Worm (Caenorhabditis elegans) whole organism, L1 larva: ENCODE data around the gene zipt-7.2.

ENCODE experiments used
- C16A3.4 ChIP-seq: fragments of 150-350 bp; optimal IDR thresholded peaks from 2 replicates; lab custom pipeline; 2014; ENCODE audit warnings: missing biosample characterization, missing genetic modification characterization
- C34B4.2 ChIP-seq: sonication (generic microtip); optimal IDR thresholded peaks from 2 replicates; lab custom pipeline; 2017; ENCODE audit warnings: mild to moderate bottlenecking, missing genetic modification characterization, missing compliant biosample characterization
- F16B12.6 ChIP-seq: fragments of 150-350 bp; optimal IDR thresholded peaks from 2 replicates; lab custom pipeline; 2014; ENCODE audit warnings: missing biosample characterization, missing genetic modification characterization
- Y116A8C.19 ChIP-seq: sonication (generic microtip); optimal IDR thresholded peaks from 2 replicates; lab custom pipeline; 2016; ENCODE audit warnings: missing compliant biosample characterization, missing genetic modification characterization, borderline replicate concordance
- alr-1 ChIP-seq: fragments of 200-800 bp; sonication (Bioruptor generic); optimal IDR thresholded peaks from 2 replicates; lab custom pipeline; 2018; ENCODE audit warnings: borderline replicate concordance, mild to moderate bottlenecking, missing genetic modification characterization, missing compliant biosample characterization
- ceh-63 ChIP-seq: fragments of 200-800 bp; sonication (Bioruptor generic); optimal IDR thresholded peaks from 2 replicates; lab custom pipeline; 2018; ENCODE audit warnings: mild to moderate bottlenecking, missing genetic modification characterization, missing compliant biosample characterization
- ceh-8 ChIP-seq: fragments of 200-800 bp; sonication (Bioruptor generic); optimal IDR thresholded peaks from 2 replicates; lab custom pipeline; 2018; ENCODE audit warnings: mild to moderate bottlenecking, missing genetic modification characterization, moderate library complexity, missing compliant biosample characterization
- ceh-82 ChIP-seq, 3 experiments: fragments of 150-350 bp in 1 of 3; sonication (generic microtip) in 2 of 3; optimal IDR thresholded peaks; 2 replicates each; lab custom pipeline; 2014 to 2017; ENCODE audit warnings: missing biosample characterization in 3 of 3, missing genetic modification characterization in 3 of 3
- ceh-90 ChIP-seq: sonication (generic microtip); optimal IDR thresholded peaks from 2 replicates; lab custom pipeline; 2016; ENCODE audit warnings: missing genetic modification characterization, missing compliant biosample characterization
- dpl-1 ChIP-seq, 3 experiments: fragments of 150-350 bp in 2 of 3; sonication (generic microtip) in 1 of 3; optimal IDR thresholded peaks; 2 replicates each; lab custom pipeline; 2014 to 2017; ENCODE audit warnings: missing biosample characterization in 3 of 3, missing genetic modification characterization in 3 of 3, missing genetic modification reagents in 3 of 3
- efl-1 ChIP-seq, 4 experiments: fragments of 150-350 bp; optimal IDR thresholded peaks in 3 of 4; peaks in 1 of 4; 1 replicate in 1 of 4; 2 replicates in 3 of 4; lab custom pipeline; 2014; ENCODE audit warnings: missing biosample characterization in 2 of 4, missing genetic modification characterization in 2 of 4, missing genetic modification reagents in 2 of 4
- efl-3 ChIP-seq: fragments of 200-800 bp; sonication (Bioruptor generic); optimal IDR thresholded peaks from 2 replicates; lab custom pipeline; 2018; ENCODE audit warnings: mild to moderate bottlenecking, missing genetic modification characterization, missing compliant biosample characterization
- egl-13 ChIP-seq: sonication (generic microtip); optimal IDR thresholded peaks from 2 replicates; lab custom pipeline; 2016; ENCODE audit warnings: missing genotype, missing genetic modification reagents, missing genetic modification characterization, missing compliant biosample characterization
- elt-3 ChIP-seq, 6 experiments: fragments of 150-350 bp in 1 of 6; sonication (generic microtip); optimal IDR thresholded peaks; 2 replicates each; lab custom pipeline; 2017 to 2018; ENCODE audit warnings: missing biosample characterization in 6 of 6, missing genetic modification characterization in 6 of 6, inconsistent platforms in 1 of 6
- fkh-10 ChIP-seq: sonication (generic microtip); optimal IDR thresholded peaks from 2 replicates; lab custom pipeline; 2017; ENCODE audit warnings: missing biosample characterization, missing genetic modification reagents, missing genetic modification characterization
- fkh-8 ChIP-seq: sonication (generic microtip); optimal IDR thresholded peaks from 2 replicates; lab custom pipeline; 2016; ENCODE audit warnings: mild to moderate bottlenecking, missing genetic modification characterization, missing compliant biosample characterization
- fos-1 ChIP-seq: fragments of 150-350 bp; optimal IDR thresholded peaks from 2 replicates; lab custom pipeline; 2014; ENCODE audit warnings: missing biosample characterization, missing genetic modification characterization
- hlh-17 ChIP-seq: fragments of 200-800 bp; sonication (Bioruptor generic); optimal IDR thresholded peaks from 2 replicates; lab custom pipeline; 2018; ENCODE audit warnings: missing genetic modification characterization, mild to moderate bottlenecking, missing compliant biosample characterization, moderate library complexity, borderline replicate concordance
- hlh-4 ChIP-seq: sonication (generic microtip); optimal IDR thresholded peaks from 2 replicates; lab custom pipeline; 2016; ENCODE audit warnings: mild to moderate bottlenecking, missing genetic modification characterization, missing compliant biosample characterization
- irx-1 ChIP-seq: sonication (generic microtip); optimal IDR thresholded peaks from 2 replicates; lab custom pipeline; 2016; ENCODE audit warnings: missing genetic modification characterization, missing compliant biosample characterization
- isw-1 ChIP-seq: fragments of 200-800 bp; sonication (Bioruptor generic); IDR thresholded peaks from 2 replicates; pipeline ENCODE4 v1.3.6; 2022; ENCODE audit warnings: missing genetic modification characterization, missing compliant biosample characterization
- lin-13 ChIP-seq: fragments of 150-350 bp; optimal IDR thresholded peaks from 2 replicates; lab custom pipeline; 2014; ENCODE audit warnings: missing biosample characterization, missing genetic modification reagents, missing genetic modification characterization
- lin-14 ChIP-seq: fragments of 200-800 bp; sonication (Bioruptor generic); optimal IDR thresholded peaks from 2 replicates; lab custom pipeline; 2018; ENCODE audit warnings: mild to moderate bottlenecking, missing genetic modification characterization, moderate library complexity, missing compliant biosample characterization
- lir-3 ChIP-seq: sonication (generic microtip); optimal IDR thresholded peaks from 2 replicates; lab custom pipeline; 2016; ENCODE audit warnings: mild to moderate bottlenecking, missing genetic modification characterization, moderate library complexity, missing compliant biosample characterization; ENCODE audit not compliant: poor library complexity
- mdl-1 ChIP-seq, 2 experiments: fragments of 150-350 bp; optimal IDR thresholded peaks; 2 replicates each; lab custom pipeline; 2014 to 2017; ENCODE audit warnings: missing biosample characterization in 2 of 2, missing genetic modification characterization in 2 of 2, inconsistent platforms in 1 of 2
- mep-1 ChIP-seq: fragments of 150-350 bp; optimal IDR thresholded peaks from 2 replicates; lab custom pipeline; 2014; ENCODE audit warnings: missing biosample characterization, missing genetic modification characterization
- nhr-11 ChIP-seq: fragments of 150-350 bp; optimal IDR thresholded peaks from 2 replicates; lab custom pipeline; 2014; ENCODE audit warnings: missing biosample characterization, missing genetic modification characterization
- nhr-12 ChIP-seq: sonication (generic microtip); optimal IDR thresholded peaks from 2 replicates; lab custom pipeline; 2017; ENCODE audit warnings: missing biosample characterization, missing genetic modification characterization
- nhr-28 ChIP-seq: fragments of 150-350 bp; optimal IDR thresholded peaks from 2 replicates; lab custom pipeline; 2014; ENCODE audit warnings: missing biosample characterization, missing genetic modification characterization
- nhr-47 ChIP-seq: sonication (generic microtip); optimal IDR thresholded peaks from 2 replicates; lab custom pipeline; 2016; ENCODE audit warnings: mild to moderate bottlenecking, missing genetic modification characterization, moderate library complexity, missing compliant biosample characterization
- nhr-76 ChIP-seq: sonication (generic microtip); optimal IDR thresholded peaks from 2 replicates; lab custom pipeline; 2017; ENCODE audit warnings: missing biosample characterization, missing genetic modification characterization
- nhr-84 ChIP-seq: sonication (generic microtip); optimal IDR thresholded peaks from 2 replicates; lab custom pipeline; 2017; ENCODE audit warnings: missing biosample characterization, missing genetic modification characterization
- nhr-85 ChIP-seq: sonication (generic microtip); peaks from one replicate; lab custom pipeline; 2016; ENCODE audit warnings: missing genetic modification characterization, inconsistent platforms, missing compliant biosample characterization
- pag-3 ChIP-seq: sonication (generic microtip); optimal IDR thresholded peaks from 2 replicates; lab custom pipeline; 2017; ENCODE audit warnings: missing genetic modification characterization, mild to moderate bottlenecking, missing compliant biosample characterization, antibody characterized with exemption, borderline replicate concordance; ENCODE audit not compliant: insufficient read depth
- pax-3 ChIP-seq: fragments of 200-800 bp; sonication (Bioruptor generic); optimal IDR thresholded peaks from 2 replicates; lab custom pipeline; 2018; ENCODE audit warnings: mild to moderate bottlenecking, missing genetic modification characterization, moderate library complexity, missing compliant biosample characterization
- rnt-1 ChIP-seq: sonication (generic microtip); optimal IDR thresholded peaks from 2 replicates; lab custom pipeline; 2016; ENCODE audit warnings: mild to moderate bottlenecking, missing genetic modification characterization, moderate library complexity, missing compliant biosample characterization
- skn-1 ChIP-seq: fragments of 150-350 bp; optimal IDR thresholded peaks from 2 replicates; lab custom pipeline; 2014; ENCODE audit warnings: missing biosample characterization, missing genetic modification characterization
- snu-23 ChIP-seq: sonication (generic microtip); optimal IDR thresholded peaks from 2 replicates; lab custom pipeline; 2016; ENCODE audit warnings: missing genetic modification characterization, missing compliant biosample characterization
- sox-4 ChIP-seq: sonication (generic microtip); optimal IDR thresholded peaks from 2 replicates; lab custom pipeline; 2016; ENCODE audit warnings: missing genetic modification characterization, missing compliant biosample characterization
- tbx-2 ChIP-seq: sonication (generic microtip); optimal IDR thresholded peaks from 2 replicates; lab custom pipeline; 2016; ENCODE audit warnings: missing genetic modification characterization, missing compliant biosample characterization
- tlp-1 ChIP-seq: fragments of 150-350 bp; optimal IDR thresholded peaks from 2 replicates; lab custom pipeline; 2014; ENCODE audit warnings: missing biosample characterization, missing genetic modification characterization
- vab-15 ChIP-seq: sonication (generic microtip); optimal IDR thresholded peaks from 2 replicates; lab custom pipeline; 2017; ENCODE audit warnings: missing genotype, mild to moderate bottlenecking, missing genetic modification characterization, missing compliant biosample characterization

zipt-7.2 gene

DNA sequence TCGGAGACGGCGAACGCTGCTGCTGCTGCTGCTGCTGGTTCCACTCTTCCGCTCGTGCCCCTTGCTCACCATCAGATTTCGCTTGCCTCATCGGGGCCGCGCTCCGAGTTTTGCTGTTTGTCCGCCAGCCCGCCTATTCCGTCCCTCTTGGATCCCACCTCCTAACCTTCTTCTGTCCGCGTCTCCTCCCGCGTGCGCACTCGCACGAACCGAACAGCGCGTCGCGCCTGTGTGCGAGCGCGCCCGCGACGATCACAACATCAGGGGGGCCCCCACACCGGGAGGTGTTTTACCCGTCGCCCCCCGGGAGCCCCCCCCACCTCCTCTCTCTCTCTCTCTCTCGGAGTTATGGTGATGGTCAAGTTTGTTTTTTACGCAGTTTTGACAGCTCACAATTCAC lies 8.1 kb upstream of the zipt-7.2 start:
- TF ChIP-seq ceh-8 (GFP tag; lab: Kevin White, UChicago) (peak; percentile 63), mep-1 (tag; lab: Kevin White, UChicago) (no peak), lin-13 (no peak)

DNA sequence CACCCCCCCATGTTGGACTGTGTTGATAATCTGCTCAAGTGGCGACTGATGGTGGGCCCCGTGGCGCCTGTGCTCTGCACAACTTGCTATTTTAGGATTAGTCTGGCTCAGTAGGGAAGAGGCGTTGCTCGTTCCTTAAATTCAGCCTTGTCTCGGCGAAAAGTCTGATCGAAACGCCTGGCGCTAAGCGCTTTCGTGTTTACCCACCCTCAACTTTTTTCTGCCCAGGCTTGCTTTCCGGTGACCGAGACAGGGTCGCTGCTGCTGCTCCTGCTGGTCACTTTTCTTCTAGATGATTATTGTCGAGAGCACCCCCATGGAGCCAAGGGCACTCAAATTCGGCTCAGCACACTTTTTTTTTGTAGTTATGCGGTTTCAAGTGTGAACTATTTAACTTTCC lies 6.9 kb upstream of the zipt-7.2 start:
- TF ChIP-seq hlh-4 (tag; lab: Kevin White, UChicago) (no peak), C16A3.4 (no peak), ceh-82 (tag; optimal IDR thresholded peaks at IDR 0.05; lab: Kevin White, UChicago) (no peak), nhr-47 (tag; lab: Kevin White, UChicago) (no peak), efl-3 (GFP tag; lab: Kevin White, UChicago) (no peak), nhr-28 (tag; lab: Kevin White, UChicago) (no peak), tbx-2 (tag; lab: Kevin White, UChicago) (no peak), hlh-17 (GFP tag; lab: Kevin White, UChicago) (no peak), efl-1 (optimal IDR thresholded peaks at IDR 0.05; lab: Kevin White, UChicago) (no peak), efl-1 (GFP tag; optimal IDR thresholded peaks at IDR 0.05 in 1 of 2; lab: Kevin White, UChicago) (no peak), fkh-10 (no peak), nhr-76 (tag; lab: Kevin White, UChicago) (no peak), lir-3 (no peak), elt-3 (tag; optimal IDR thresholded peaks at IDR 0.05; lab: Kevin White, UChicago) (no peak), snu-23 (GFP tag; lab: Kevin White, UChicago) (no peak), Y116A8C.19 (no peak), ceh-90 (tag; lab: Kevin White, UChicago) (no peak), fkh-8 (tag; lab: Kevin White, UChicago) (no peak), nhr-12 (tag; lab: Kevin White, UChicago) (no peak)

DNA sequence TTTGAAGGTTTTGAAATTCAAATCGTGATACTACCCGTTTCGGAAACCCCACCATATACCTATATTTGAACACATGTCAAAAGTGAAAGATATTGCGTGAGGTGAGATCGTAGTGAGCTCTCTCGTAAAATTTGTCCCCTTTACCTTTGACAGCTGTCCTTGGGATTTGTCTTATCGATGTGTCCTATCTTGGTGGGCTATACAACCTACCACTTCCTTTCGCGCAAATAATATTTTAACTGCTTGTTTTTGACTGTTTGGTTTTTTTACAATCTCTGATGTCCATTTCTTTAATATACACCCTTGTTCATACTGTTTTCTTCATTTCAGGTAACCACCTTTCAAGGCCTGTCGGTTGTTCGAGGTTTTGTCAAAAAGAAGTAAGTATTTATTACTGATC lies 2.0 kb upstream of the zipt-7.2 start, which contains the start of gene eat-20:
Gene eat-20 (plus strand): TSS at position 331 of the 400 bp plus-strand sequence.
- TF ChIP-seq rnt-1 (tag; lab: Kevin White, UChicago) (no peak), elt-3 (tag; optimal IDR thresholded peaks at IDR 0.05; lab: Kevin White, UChicago) (peak in 1 of 6 experiments; percentile 46), mdl-1 (tag; optimal IDR thresholded peaks at IDR 0.05; lab: Kevin White, UChicago) (no peak), ceh-63 (GFP tag; lab: Kevin White, UChicago) (no peak), egl-13 (tag; lab: Kevin White, UChicago) (no peak), sox-4 (tag; lab: Kevin White, UChicago) (no peak), tlp-1 (tag; lab: Kevin White, UChicago) (no peak), skn-1 (tag; lab: Kevin White, UChicago) (no peak), lin-14 (GFP tag; lab: Kevin White, UChicago) (peak; percentile 47), alr-1 (tag; lab: Kevin White, UChicago) (no peak), nhr-85 (tag; lab: Kevin White, UChicago) (peak; percentile 73), isw-1 (GFP tag; lab: Robert Waterston, UW) (no peak), fos-1 (no peak)
- TF ChIP-seq, all 84 proteins: peak for 3

DNA sequence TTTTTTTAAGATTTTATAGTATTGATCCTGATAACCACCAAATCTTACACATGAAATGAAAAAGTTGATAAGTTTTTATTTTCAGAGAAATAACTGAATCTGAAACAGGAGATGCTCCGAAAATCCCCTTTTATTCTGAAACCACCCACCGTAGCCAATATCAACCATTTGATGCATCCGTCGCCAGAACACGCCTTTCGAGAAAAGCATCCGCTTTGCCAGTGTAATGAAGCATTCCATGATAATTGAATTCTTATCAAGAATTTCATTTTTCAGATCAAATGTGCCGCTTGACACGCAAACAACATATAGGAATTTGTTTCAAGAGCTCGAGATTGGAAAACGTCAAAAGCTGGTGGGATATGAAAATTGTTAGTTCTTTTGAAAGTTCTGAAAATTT lies 2.9 kb downstream of the zipt-7.2 start, which contains the start of gene tbh-1:
Gene tbh-1 (minus strand): TSS at position 101 of the 400 bp plus-strand sequence.
- TF ChIP-seq irx-1 (tag; lab: Kevin White, UChicago) (no peak), pag-3 (no peak), pax-3 (no peak), F16B12.6 (tag; lab: Kevin White, UChicago) (no peak), dpl-1 (GFP tag; optimal IDR thresholded peaks at IDR 0.05; lab: Kevin White, UChicago) (no peak), ceh-82 (tag; optimal IDR thresholded peaks at IDR 0.05; lab: Kevin White, UChicago) (no peak), nhr-11 (tag; lab: Kevin White, UChicago) (no peak), nhr-28 (tag; lab: Kevin White, UChicago) (no peak), fkh-10 (no peak), C34B4.2 (tag; lab: Kevin White, UChicago) (no peak), nhr-84 (tag; lab: Kevin White, UChicago) (no peak), nhr-76 (tag; lab: Kevin White, UChicago) (no peak), vab-15 (tag; lab: Kevin White, UChicago) (no peak), lir-3 (no peak), hlh-4 (tag; lab: Kevin White, UChicago) (no peak)
